Worm (Caenorhabditis elegans): ENCODE data around the gene sru-6.

ce11 chrIV:9508612-9509011 is 18.2 kb downstream of the sru-6 start, which contains the start of gene ethe-1:
- TF ChIP-seq flt-1 (GFP tag; IDR thresholded peaks at IDR 0.05): no peak
- no peak for TF ChIP-seq tab-1 (GFP tag; IDR thresholded peaks at IDR 0.05)
- TF ChIP-seq ref-1 (GFP tag; conservative IDR thresholded peaks at IDR 0.05): no peak
- TF ChIP-seq T22C8.4 (GFP tag; IDR thresholded peaks at IDR 0.05): no peak
- TF ChIP-seq med-1 (GFP tag; optimal IDR thresholded peaks at IDR 0.05; ENCODE audit: insufficient read depth): no peak
- TF ChIP-seq cog-1 (tag; optimal IDR thresholded peaks at IDR 0.05): no peak
- no peak for TF ChIP-seq ztf-29 (GFP tag; IDR thresholded peaks at IDR 0.05)
- no peak for TF ChIP-seq klf-2 (GFP tag; conservative IDR thresholded peaks at IDR 0.05)

Data from whole organism, midembryonic.